Fruit fly (Drosophila melanogaster) whole organism, adult: ENCODE measurements around the gene CG34124.

Experiments used
- CG11617 ChIP-seq: fragments of 200-800 bp; sonication (Bioruptor generic); optimal IDR thresholded peaks from 2 replicates; lab custom pipeline; 2017; ENCODE audit warnings: mild to moderate bottlenecking, missing biosample characterization, missing genetic modification reagents, missing genetic modification characterization
- CG12768 ChIP-seq: fragments of 200-800 bp; sonication (Bioruptor generic); optimal IDR thresholded peaks from 2 replicates; lab custom pipeline; 2017; ENCODE audit warnings: missing biosample characterization, missing genetic modification characterization, mild to moderate bottlenecking, moderate library complexity, missing genetic modification reagents
- CG14711 ChIP-seq: fragments of 200-800 bp; sonication (Bioruptor generic); optimal IDR thresholded peaks from 2 replicates; lab custom pipeline; 2018; ENCODE audit warnings: missing biosample characterization, mild to moderate bottlenecking, missing genetic modification characterization, moderate library complexity
- CG1620 ChIP-seq: fragments of 200-800 bp; sonication (Bioruptor generic); optimal IDR thresholded peaks from 2 replicates; lab custom pipeline; 2016; ENCODE audit warnings: missing biosample characterization, missing genetic modification characterization
- CG33017 ChIP-seq: fragments of 200-800 bp; sonication (Bioruptor generic); optimal IDR thresholded peaks from 2 replicates; lab custom pipeline; 2018; ENCODE audit warnings: missing biosample characterization, mild to moderate bottlenecking, missing genetic modification characterization, moderate library complexity
- CG5204 ChIP-seq: fragments of 200-800 bp; sonication (Bioruptor generic); optimal IDR thresholded peaks from 2 replicates; lab custom pipeline; 2016; ENCODE audit warnings: missing biosample characterization, missing genetic modification characterization
- CG7045 ChIP-seq: fragments of 200-800 bp; sonication (Bioruptor generic); optimal IDR thresholded peaks from 2 replicates; lab custom pipeline; 2017; ENCODE audit warnings: missing biosample characterization, mild to moderate bottlenecking, missing genetic modification characterization
- CG7101 ChIP-seq: fragments of 200-800 bp; sonication (Bioruptor generic); optimal IDR thresholded peaks from 2 replicates; lab custom pipeline; 2018; ENCODE audit warnings: missing biosample characterization, mild to moderate bottlenecking, missing genetic modification characterization, moderate library complexity
- Clk ChIP-seq: fragments of 200-800 bp; sonication (Bioruptor generic); optimal IDR thresholded peaks from 2 replicates; lab custom pipeline; 2017; ENCODE audit warnings: missing biosample characterization, missing genetic modification characterization
- Crg-1 ChIP-seq: fragments of 200-800 bp; sonication (Bioruptor generic); optimal IDR thresholded peaks from 2 replicates; lab custom pipeline; 2016; ENCODE audit warnings: missing biosample characterization, missing genetic modification characterization
- Hr96 ChIP-seq: fragments of 200-800 bp; sonication (Bioruptor generic); optimal IDR thresholded peaks from 2 replicates; lab custom pipeline; 2016; ENCODE audit warnings: missing biosample characterization, missing genetic modification characterization
- Mnt ChIP-seq: fragments of 200-800 bp; sonication (Bioruptor generic); optimal IDR thresholded peaks from 2 replicates; lab custom pipeline; 2016; ENCODE audit warnings: missing biosample characterization, mild to moderate bottlenecking, missing genetic modification characterization
- bab1 ChIP-seq: fragments of 200-800 bp; sonication (Bioruptor generic); optimal IDR thresholded peaks from 3 replicates; lab custom pipeline; 2019; ENCODE audit warnings: missing biosample characterization, mild to moderate bottlenecking, missing genetic modification characterization, moderate library complexity
- cic ChIP-seq: fragments of 200-800 bp; sonication (Bioruptor generic); optimal IDR thresholded peaks from 2 replicates; lab custom pipeline; 2017; ENCODE audit warnings: missing biosample characterization, mild to moderate bottlenecking, missing genetic modification characterization, moderate library complexity
- cnc ChIP-seq, 2 experiments: fragments of >200 bp; optimal IDR thresholded peaks; 2 replicates each; lab custom pipeline; 2017
- kay ChIP-seq: fragments of 200-800 bp; sonication (Bioruptor generic); peaks from one replicate; lab custom pipeline; 2016; ENCODE audit warnings: missing biosample characterization, missing genetic modification characterization, borderline replicate concordance
- ovo ChIP-seq: fragments of 200-800 bp; sonication (Bioruptor generic); optimal IDR thresholded peaks from 2 replicates; lab custom pipeline; 2016; ENCODE audit warnings: missing biosample characterization, missing genetic modification characterization
- pad ChIP-seq: fragments of 200-800 bp; sonication (Bioruptor generic); optimal IDR thresholded peaks from 3 replicates; lab custom pipeline; 2017; ENCODE audit warnings: missing biosample characterization, missing genetic modification characterization, mild to moderate bottlenecking, moderate library complexity, missing genetic modification reagents
- tj ChIP-seq: fragments of 200-800 bp; sonication (Bioruptor generic); optimal IDR thresholded peaks from 3 replicates; lab custom pipeline; 2017; ENCODE audit warnings: missing biosample characterization, mild to moderate bottlenecking, missing genetic modification characterization, moderate library complexity
- toe ChIP-seq: fragments of 200-800 bp; sonication (Bioruptor generic); optimal IDR thresholded peaks from 2 replicates; lab custom pipeline; 2016; ENCODE audit warnings: missing biosample characterization, missing genetic modification characterization

The CG34124 gene

dm6 chr2L:5006323-5006722 is 48.1 kb downstream of the CG34124 start:
- no peak for TF ChIP-seq Hr96 (GFP tag; lab: Kevin White, UChicago)
- peak; percentile 42 for TF ChIP-seq ovo (GFP tag; lab: Kevin White, UChicago)

DNA sequence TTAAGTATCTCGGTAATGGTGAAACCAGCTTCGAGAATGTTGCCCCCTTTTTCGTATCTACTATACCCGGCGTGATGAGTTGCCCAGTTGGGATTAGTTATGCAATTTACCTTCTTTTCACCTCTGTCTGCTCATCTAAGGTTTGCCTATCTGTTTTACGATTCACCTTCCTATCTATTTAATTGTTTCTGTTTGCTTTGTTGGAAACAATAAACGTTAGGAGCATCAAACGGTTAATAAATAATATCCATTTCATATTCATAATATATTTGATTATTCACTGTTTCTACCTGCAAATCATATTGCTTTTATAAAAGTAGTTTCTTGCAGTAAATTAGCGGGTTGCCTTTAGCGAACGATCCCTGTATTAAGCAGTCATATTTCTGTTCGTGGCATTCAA is 49.0 kb downstream of the CG34124 start:
- TF ChIP-seq ovo (GFP tag; lab: Kevin White, UChicago) (peak; percentile 25), Hr96 (GFP tag; lab: Kevin White, UChicago) (no peak), CG12768 (GFP tag; lab: Kevin White, UChicago) (peak; percentile 60), Clk (GFP tag; lab: Kevin White, UChicago) (no peak), tj (GFP tag; lab: Kevin White, UChicago) (peak; percentile 4), CG5204 (GFP tag; lab: Kevin White, UChicago) (no peak), CG11617 (peak; percentile 13), CG7101 (tag; lab: Kevin White, UChicago) (peak; percentile 65), pad (peak; percentile 22), CG33017 (peak; percentile 76), CG7045 (peak; percentile 39), CG14711 (tag; lab: Kevin White, UChicago) (peak; percentile 53), cic (peak; percentile 65), bab1 (GFP tag; lab: Kevin White, UChicago) (peak; percentile 40)

- TF ChIP-seq toe (GFP tag; lab: Kevin White, UChicago) (no peak), CG14711 (tag; lab: Kevin White, UChicago) (peak; percentile 33), CG7101 (tag; lab: Kevin White, UChicago) (peak; percentile 17), CG7045 (no peak), bab1 (GFP tag; lab: Kevin White, UChicago) (peak; percentile 81), Mnt (GFP tag; lab: Kevin White, UChicago) (peak; percentile 42), CG5204 (GFP tag; lab: Kevin White, UChicago) (no peak), Crg-1 (peak; percentile 33), CG1620 (GFP tag; lab: Kevin White, UChicago) (peak; percentile 66), kay (GFP tag; lab: Kevin White, UChicago) (no peak), pad (peak; percentile 22), CG33017 (peak; percentile 34), Clk (GFP tag; lab: Kevin White, UChicago) (peak; percentile 15), cic (peak; percentile 70), ovo (GFP tag; lab: Kevin White, UChicago) (no peak), Hr96 (GFP tag; lab: Kevin White, UChicago) (no peak), tj (GFP tag; lab: Kevin White, UChicago) (peak; percentile 28), CG12768 (GFP tag; lab: Kevin White, UChicago) (peak; percentile 26), CG11617 (peak; percentile 11), cnc (optimal IDR thresholded peaks at IDR 0.05; lab: Kevin White, UChicago) (no peak)
Observed at dm6 chr2L:5009306-5010030, 51.3 kb downstream of the CG34124 start, which contains the start of gene Rtnl1. Rtnl1 (minus strand) TSS chr2L:5009720.

DNA sequence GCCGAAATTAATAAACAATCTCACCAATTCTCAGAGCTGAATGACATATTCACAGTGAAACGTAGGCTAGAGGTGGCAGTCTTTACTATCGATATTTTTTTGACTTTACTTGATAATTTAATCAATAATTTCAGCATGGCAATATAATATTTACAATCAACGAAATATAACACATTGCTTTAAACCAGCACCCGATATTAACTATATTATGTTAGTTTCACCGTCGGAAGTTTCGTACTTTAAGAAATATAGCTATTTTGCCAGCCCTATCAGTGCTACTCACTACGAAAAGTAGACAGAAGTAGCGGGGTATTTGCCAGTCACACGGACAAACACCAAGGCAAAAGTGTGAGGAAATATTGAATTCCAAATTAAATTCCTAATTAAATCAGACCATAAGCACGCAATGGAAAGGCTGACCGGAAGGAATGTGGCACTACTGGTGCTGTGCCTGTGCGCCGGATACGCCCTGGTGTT is 52.6 kb downstream of the CG34124 start, which contains the start of the genes CG31917, Tfb5 and SelT:
Gene CG31917 (minus strand): TSS at position 51 of the 477 bp plus-strand sequence.
Gene Tfb5 (minus strand): TSS at position 51 of the 477 bp plus-strand sequence.
Gene SelT (plus strand): TSS at position 139 of the 477 bp plus-strand sequence.
- peak; percentile 52 for TF ChIP-seq Crg-1
- TF ChIP-seq kay (GFP tag; lab: Kevin White, UChicago): no peak
- peak; percentile 78 for TF ChIP-seq CG1620 (GFP tag; lab: Kevin White, UChicago)
- TF ChIP-seq cic: no peak
- TF ChIP-seq CG5204 (GFP tag; lab: Kevin White, UChicago): no peak
- TF ChIP-seq CG7045: peak; percentile 61
- TF ChIP-seq Mnt (GFP tag; lab: Kevin White, UChicago): peak; percentile 56
- TF ChIP-seq CG12768 (GFP tag; lab: Kevin White, UChicago): peak; percentile 55
- peak; percentile 58 for TF ChIP-seq CG14711 (tag; lab: Kevin White, UChicago)
- TF ChIP-seq Clk (GFP tag; lab: Kevin White, UChicago): peak; percentile 20
- TF ChIP-seq tj (GFP tag; lab: Kevin White, UChicago): peak; percentile 49
- TF ChIP-seq ovo (GFP tag; lab: Kevin White, UChicago): peak; percentile 52
- peak; percentile 73 for TF ChIP-seq CG11617
- peak; percentile 82 for TF ChIP-seq toe (GFP tag; lab: Kevin White, UChicago)
- TF ChIP-seq Hr96 (GFP tag; lab: Kevin White, UChicago): peak; percentile 71
- TF ChIP-seq bab1 (GFP tag; lab: Kevin White, UChicago): peak; percentile 83
- peak; percentile 37 for TF ChIP-seq CG33017
- peak; percentile 85 for TF ChIP-seq pad
- TF ChIP-seq CG7101 (tag; lab: Kevin White, UChicago): peak; percentile 73
- no peak for TF ChIP-seq cnc (optimal IDR thresholded peaks at IDR 0.05; lab: Kevin White, UChicago)
